Fruit fly (Drosophila melanogaster) whole organism, embryonic: ENCODE results near the gene Pep.
A peak's percentile ranks its signal among the peaks of the same experiment; 100 is the strongest.

Experiments used
- Abd-B ChIP-seq: fragments of 200-800 bp; sonication (Bioruptor generic); optimal IDR thresholded peaks from 2 replicates; lab custom pipeline; 2018; ENCODE audit warnings: missing biosample characterization, mild to moderate bottlenecking, missing genetic modification characterization, moderate library complexity
- Atf3 ChIP-seq: fragments of 200-800 bp; sonication (Bioruptor generic); optimal IDR thresholded peaks from 3 replicates; lab custom pipeline; 2016; ENCODE audit warnings: missing biosample characterization, missing genetic modification characterization
- B-H1 ChIP-seq: fragments of 200-800 bp; sonication (Bioruptor generic); IDR thresholded peaks from 3 replicates; pipeline ENCODE4 v1.3.6; 2022; ENCODE audit warnings: missing biosample characterization, missing genetic modification characterization
- Bteb2 ChIP-seq: fragments of 200-800 bp; sonication (Bioruptor generic); optimal IDR thresholded peaks from 2 replicates; lab custom pipeline; 2016; ENCODE audit warnings: missing biosample characterization, missing genetic modification characterization
- CG11093 ChIP-seq: fragments of 200-800 bp; sonication (Bioruptor generic); IDR thresholded peaks from 3 replicates; pipeline ENCODE4 v1.3.6; 2022; ENCODE audit warnings: missing biosample characterization, missing genetic modification characterization
- CG12104 ChIP-seq: fragments of 200-800 bp; sonication (Bioruptor generic); optimal IDR thresholded peaks from 3 replicates; lab custom pipeline; 2016; ENCODE audit warnings: missing biosample characterization, missing genetic modification characterization
- CG12236 ChIP-seq: fragments of 200-800 bp; sonication (Bioruptor generic); optimal IDR thresholded peaks from 2 replicates; lab custom pipeline; 2016; ENCODE audit warnings: missing biosample characterization, missing genetic modification characterization
- CG12659 ChIP-seq: fragments of 200-800 bp; sonication (Bioruptor generic); optimal IDR thresholded peaks from 3 replicates; lab custom pipeline; 2017; ENCODE audit warnings: mild to moderate bottlenecking, missing biosample characterization, missing genetic modification reagents, missing genetic modification characterization
- CG13424 ChIP-seq: fragments of 200-800 bp; sonication (Bioruptor generic); optimal IDR thresholded peaks from 2 replicates; lab custom pipeline; 2019; ENCODE audit warnings: missing biosample characterization, mild to moderate bottlenecking, missing genetic modification characterization, moderate library complexity
- CG14667 ChIP-seq: fragments of 200-800 bp; sonication (Bioruptor generic); IDR thresholded peaks from 2 replicates; pipeline ENCODE4 v1.3.6; 2022; ENCODE audit warnings: missing biosample characterization, missing genetic modification characterization
- CG14860 ChIP-seq: fragments of 200-800 bp; sonication (Bioruptor generic); IDR thresholded peaks from 3 replicates; pipeline ENCODE4 v1.3.6; 2022; ENCODE audit warnings: missing biosample characterization, missing genetic modification characterization; ENCODE audit not compliant: partially characterized antibody
- CG16863 ChIP-seq: fragments of 200-800 bp; sonication (Bioruptor generic); optimal IDR thresholded peaks from 3 replicates; lab custom pipeline; 2016; ENCODE audit warnings: missing biosample characterization, missing genetic modification characterization
- CG17385 ChIP-seq: fragments of 200-800 bp; sonication (Bioruptor generic); optimal IDR thresholded peaks from 3 replicates; lab custom pipeline; 2018; ENCODE audit warnings: missing biosample characterization, mild to moderate bottlenecking, missing genetic modification characterization
- CG2129 ChIP-seq: fragments of 200-800 bp; sonication (Bioruptor generic); IDR thresholded peaks from 2 replicates; pipeline ENCODE4 v1.3.6; 2022; ENCODE audit warnings: missing biosample characterization, missing genetic modification characterization; ENCODE audit not compliant: partially characterized antibody
- CG2678 ChIP-seq: fragments of 200-800 bp; sonication (Bioruptor generic); optimal IDR thresholded peaks from 3 replicates; lab custom pipeline; 2019; ENCODE audit warnings: missing biosample characterization, mild to moderate bottlenecking, missing genetic modification characterization, moderate library complexity
- CG32772 ChIP-seq: fragments of 200-800 bp; sonication (Bioruptor generic); IDR thresholded peaks from 2 replicates; pipeline ENCODE4 v1.3.6; 2022; ENCODE audit warnings: missing biosample characterization, missing genetic modification characterization
- CG33557 ChIP-seq: fragments of 200-800 bp; sonication (Bioruptor generic); optimal IDR thresholded peaks from 2 replicates; lab custom pipeline; 2019; ENCODE audit warnings: missing biosample characterization, mild to moderate bottlenecking, missing genetic modification characterization, moderate library complexity
- CG34224 ChIP-seq: fragments of 200-800 bp; sonication (Bioruptor generic); IDR thresholded peaks from 3 replicates; pipeline ENCODE4 v1.3.6; 2022; ENCODE audit warnings: missing biosample characterization, missing genetic modification characterization; ENCODE audit not compliant: partially characterized antibody
- CG6654 ChIP-seq: fragments of 200-800 bp; sonication (Bioruptor generic); optimal IDR thresholded peaks from 2 replicates; lab custom pipeline; 2017; ENCODE audit warnings: missing biosample characterization, mild to moderate bottlenecking, missing genetic modification characterization
- CG9727 ChIP-seq: fragments of 200-800 bp; sonication (Bioruptor generic); optimal IDR thresholded peaks from 3 replicates; lab custom pipeline; 2017; ENCODE audit warnings: missing biosample characterization, mild to moderate bottlenecking, missing genetic modification characterization
- CG9932 ChIP-seq: fragments of 200-800 bp; sonication (Bioruptor generic); IDR thresholded peaks from 2 replicates; pipeline ENCODE4 v1.3.6; 2022; ENCODE audit warnings: missing biosample characterization, missing genetic modification characterization
- Doc3 ChIP-seq: fragments of 200-800 bp; sonication (Bioruptor generic); IDR thresholded peaks from 3 replicates; pipeline ENCODE4 v1.3.6; 2022; ENCODE audit warnings: missing biosample characterization, missing genetic modification characterization; ENCODE audit not compliant: partially characterized antibody
- Gug ChIP-seq: fragments of 200-800 bp; sonication (Bioruptor generic); IDR thresholded peaks from 4 replicates; pipeline ENCODE4 v1.3.6; 2022; ENCODE audit warnings: missing biosample characterization, missing genetic modification characterization
- Hr51 ChIP-seq, 2 experiments: fragments of 200-800 bp; sonication (Bioruptor generic); optimal IDR thresholded peaks; 2 replicates in 1 of 2; 3 replicates in 1 of 2; lab custom pipeline; 2016 to 2018; ENCODE audit warnings: missing biosample characterization in 2 of 2, missing genetic modification characterization in 2 of 2, mild to moderate bottlenecking in 1 of 2, moderate library complexity in 1 of 2
- Neu2 ChIP-seq: fragments of 200-800 bp; sonication (Bioruptor generic); optimal IDR thresholded peaks from 3 replicates; lab custom pipeline; 2016; ENCODE audit warnings: missing biosample characterization, missing genetic modification characterization, borderline replicate concordance
- Rx ChIP-seq: fragments of 200-800 bp; sonication (Bioruptor generic); IDR thresholded peaks from 2 replicates; pipeline ENCODE4 v1.3.6; 2022; ENCODE audit warnings: missing biosample characterization, missing genetic modification characterization
- Sry-β ChIP-seq: fragments of 200-800 bp; sonication (Bioruptor generic); optimal IDR thresholded peaks from 2 replicates; lab custom pipeline; 2018; ENCODE audit warnings: missing biosample characterization, mild to moderate bottlenecking, missing genetic modification characterization, moderate library complexity
- Xrp1 ChIP-seq: fragments of 200-800 bp; sonication (Bioruptor generic); IDR thresholded peaks from 2 replicates; pipeline ENCODE4 v1.3.6; 2022; ENCODE audit warnings: missing biosample characterization, missing genetic modification characterization
- bowl ChIP-seq: fragments of 200-800 bp; sonication (Bioruptor generic); IDR thresholded peaks from 2 replicates; pipeline ENCODE4 v1.3.6; 2022; ENCODE audit warnings: missing biosample characterization, missing genetic modification characterization
- btn ChIP-seq: fragments of 200-800 bp; sonication (Bioruptor generic); optimal IDR thresholded peaks from 2 replicates; lab custom pipeline; 2016; ENCODE audit warnings: missing biosample characterization, missing genetic modification characterization
- cg ChIP-seq: fragments of 200-800 bp; sonication (Bioruptor generic); optimal IDR thresholded peaks from 3 replicates; lab custom pipeline; 2019; ENCODE audit warnings: missing biosample characterization, mild to moderate bottlenecking, missing genetic modification characterization, moderate library complexity
- corto ChIP-seq: fragments of 200-800 bp; sonication (Bioruptor generic); optimal IDR thresholded peaks from 2 replicates; lab custom pipeline; 2016; ENCODE audit warnings: missing biosample characterization, mild to moderate bottlenecking, missing genetic modification characterization, moderate library complexity
- dan ChIP-seq: fragments of 200-800 bp; sonication (Bioruptor generic); IDR thresholded peaks from 2 replicates; pipeline ENCODE4 v1.3.6; 2022; ENCODE audit warnings: missing biosample characterization, missing genetic modification characterization
- dati ChIP-seq: fragments of 200-800 bp; sonication (Bioruptor generic); IDR thresholded peaks from 2 replicates; pipeline ENCODE4 v1.3.6; 2022; ENCODE audit warnings: missing biosample characterization, missing genetic modification characterization
- gcm ChIP-seq: fragments of 200-800 bp; sonication (Bioruptor generic); optimal IDR thresholded peaks from 2 replicates; lab custom pipeline; 2019; ENCODE audit warnings: missing biosample characterization, mild to moderate bottlenecking, missing genetic modification characterization, moderate library complexity
- gcm2 ChIP-seq: fragments of 200-800 bp; sonication (Bioruptor generic); optimal IDR thresholded peaks from 2 replicates; lab custom pipeline; 2016; ENCODE audit warnings: missing biosample characterization, missing genetic modification characterization
- grn ChIP-seq: fragments of 200-800 bp; sonication (Bioruptor generic); optimal IDR thresholded peaks from 3 replicates; lab custom pipeline; 2017; ENCODE audit warnings: missing biosample characterization, missing genetic modification characterization
- kay ChIP-seq: fragments of 200-800 bp; sonication (Bioruptor generic); optimal IDR thresholded peaks from 2 replicates; lab custom pipeline; 2016; ENCODE audit warnings: missing biosample characterization, missing genetic modification characterization
- klu ChIP-seq: fragments of 200-800 bp; sonication (Bioruptor generic); IDR thresholded peaks from 2 replicates; pipeline ENCODE4 v1.3.6; 2022; ENCODE audit warnings: missing biosample characterization, missing genetic modification characterization
- lilli ChIP-seq: fragments of 200-800 bp; sonication (Bioruptor generic); optimal IDR thresholded peaks from 3 replicates; lab custom pipeline; 2016; ENCODE audit warnings: missing biosample characterization, missing genetic modification characterization
- mam ChIP-seq: fragments of 200-800 bp; sonication (Bioruptor generic); optimal IDR thresholded peaks from 3 replicates; lab custom pipeline; 2016; ENCODE audit warnings: missing biosample characterization, missing genetic modification characterization
- pnt ChIP-seq: fragments of 200-800 bp; sonication (Bioruptor generic); optimal IDR thresholded peaks from 3 replicates; lab custom pipeline; 2016; ENCODE audit warnings: missing biosample characterization, missing genetic modification characterization
- ranshi ChIP-seq: fragments of 200-800 bp; sonication (Bioruptor generic); IDR thresholded peaks from 2 replicates; pipeline ENCODE4 v1.3.6; 2022; ENCODE audit warnings: missing biosample characterization, missing genetic modification characterization
- sr ChIP-seq: fragments of 200-800 bp; sonication (Bioruptor generic); IDR thresholded peaks from 3 replicates; pipeline ENCODE4 v1.3.6; 2022; ENCODE audit warnings: missing biosample characterization, missing genetic modification characterization
- vnd ChIP-seq: fragments of 200-800 bp; sonication (Bioruptor generic); IDR thresholded peaks from 3 replicates; pipeline ENCODE4 v1.3.6; 2022; ENCODE audit warnings: missing biosample characterization, missing genetic modification characterization; ENCODE audit not compliant: partially characterized antibody
- zen ChIP-seq: fragments of 200-800 bp; sonication (Bioruptor generic); optimal IDR thresholded peaks from 3 replicates; lab custom pipeline; 2018; ENCODE audit warnings: missing biosample characterization, mild to moderate bottlenecking, missing genetic modification characterization, moderate library complexity
- zen2 ChIP-seq: fragments of 200-800 bp; sonication (Bioruptor generic); IDR thresholded peaks from 3 replicates; pipeline ENCODE4 v1.3.6; 2022; ENCODE audit warnings: missing biosample characterization, missing genetic modification characterization; ENCODE audit not compliant: partially characterized antibody

The Pep gene

dm6 chr3L:17653701-17654667 is 9.1 kb upstream of the Pep start, which contains the start of the genes Krn, Ndfip and CG7484 (continued):
- TF ChIP-seq Hr51 (GFP tag; optimal IDR thresholded peaks at IDR 0.05; lab: Kevin White, UChicago) (peak; percentile 87 to 91), cg (GFP tag; lab: Kevin White, UChicago) (peak; percentile 63), sr (GFP tag; lab: Robert Waterston, UW) (0 out of 3 replicates have a peak, but pooled peaks have one; percentile 5), CG17385 (GFP tag; lab: Kevin White, UChicago) (peak; percentile 60), CG11093 (GFP tag; lab: Robert Waterston, UW) (peak; percentile 72), ranshi (GFP tag; lab: Robert Waterston, UW) (peak; percentile 77; the same call in 1 of the 2 replicates), Doc3 (GFP tag; lab: Robert Waterston, UW) (peak; percentile 97), CG2129 (GFP tag; lab: Robert Waterston, UW) (peak; percentile 96), Xrp1 (GFP tag; lab: Robert Waterston, UW) (peak; percentile 83), Atf3 (peak; percentile 75), Neu2 (GFP tag; lab: Kevin White, UChicago) (no peak), lilli (GFP tag; lab: Kevin White, UChicago) (peak; percentile 92), gcm (GFP tag; lab: Kevin White, UChicago) (peak; percentile 75), vnd (GFP tag; lab: Robert Waterston, UW) (peak; percentile 97), btn (GFP tag; lab: Kevin White, UChicago) (no peak), zen (tag; lab: Kevin White, UChicago) (peak; percentile 91), CG9727 (GFP tag; lab: Kevin White, UChicago) (peak; percentile 88), dan (no peak), CG14860 (peak; percentile 98), Rx (GFP tag; lab: Robert Waterston, UW) (peak; percentile 73), Gug (GFP tag; lab: Robert Waterston, UW) (peak; percentile 78), gcm2 (GFP tag; lab: Kevin White, UChicago) (peak; percentile 48), klu (GFP tag; lab: Robert Waterston, UW) (peak; percentile 79; the same call in 1 of the 2 replicates), dati (GFP tag; lab: Robert Waterston, UW) (0 out of 2 replicates have a peak, but pooled peaks have one; percentile 3), CG16863 (GFP tag; lab: Kevin White, UChicago) (peak; percentile 54), CG6654 (GFP tag; lab: Kevin White, UChicago) (peak; percentile 49), CG12104 (peak; percentile 90), CG9932 (GFP tag; lab: Robert Waterston, UW) (peak; percentile 96), CG34224 (GFP tag; lab: Robert Waterston, UW) (peak; percentile 91), CG2678 (tag; lab: Kevin White, UChicago) (peak; percentile 93), B-H1 (GFP tag; lab: Robert Waterston, UW) (peak; percentile 68), grn (GFP tag; lab: Kevin White, UChicago) (peak; percentile 60), zen2 (no peak; the same call in 2 of the 3 replicates), Bteb2 (GFP tag; lab: Kevin White, UChicago) (peak; percentile 69), kay (peak; percentile 72), CG32772 (GFP tag; lab: Robert Waterston, UW) (peak; percentile 85), CG12659 (GFP tag; lab: Kevin White, UChicago) (peak; percentile 96), pnt (GFP tag; lab: Kevin White, UChicago) (peak; percentile 80), CG12236 (peak; percentile 46), bowl (GFP tag; lab: Robert Waterston, UW) (no peak), Sry-β (no peak), Abd-B (GFP tag; lab: Kevin White, UChicago) (peak; percentile 93), CG14667 (GFP tag; lab: Robert Waterston, UW) (peak; percentile 76), CG33557 (GFP tag; lab: Kevin White, UChicago) (peak; percentile 86), mam (peak; percentile 85), CG13424 (peak; percentile 95), corto (peak; percentile 61)
